Fruit fly (Drosophila melanogaster) whole organism, prepupa: ENCODE measurements around the gene S-Lap1.

Experiments used
- fd59A ChIP-seq: fragments of 200-800 bp; sonication (Bioruptor generic); optimal IDR thresholded peaks from 2 replicates; lab custom pipeline; 2017; ENCODE audit warnings: missing biosample characterization, mild to moderate bottlenecking, missing genetic modification characterization, missing genetic modification reagents
- fd85E ChIP-seq: fragments of 200-800 bp; sonication (Bioruptor generic); optimal IDR thresholded peaks from 3 replicates; lab custom pipeline; 2016; ENCODE audit warnings: missing biosample characterization, missing genetic modification characterization
- net ChIP-seq: fragments of 200-800 bp; sonication (Bioruptor generic); optimal IDR thresholded peaks from 3 replicates; lab custom pipeline; 2016; ENCODE audit warnings: missing biosample characterization, missing genetic modification characterization

dm6 chr3L:8659601-8660000 lies 42.6 kb downstream of the S-Lap1 start:
- TF ChIP-seq fd59A (no peak), fd85E (no peak), net (GFP tag; lab: Kevin White, UChicago) (no peak)
